Worm (Caenorhabditis elegans) whole organism, L4 larva: ENCODE measurements around the gene Y57A10A.31.
A peak's percentile ranks its signal among the peaks of the same experiment; 100 is the strongest.

Experiments used
- F49E8.2 ChIP-seq: sonication (generic microtip); optimal IDR thresholded peaks from 2 replicates; lab custom pipeline; 2016; ENCODE audit warnings: missing compliant biosample characterization, mild to moderate bottlenecking, missing genetic modification characterization, borderline replicate concordance
- ceh-32 ChIP-seq: sonication (generic microtip); optimal IDR thresholded peaks from 2 replicates; lab custom pipeline; 2016; ENCODE audit warnings: mild to moderate bottlenecking, missing genetic modification characterization, missing compliant biosample characterization; ENCODE audit not compliant: poor library complexity
- fos-1 ChIP-seq: fragments of 150-350 bp; optimal IDR thresholded peaks from 2 replicates; lab custom pipeline; 2014; ENCODE audit warnings: missing biosample characterization, missing genetic modification characterization
- lin-15B ChIP-seq: fragments of 150-350 bp; sonication (generic microtip); optimal IDR thresholded peaks from 3 replicates; lab custom pipeline; 2014; ENCODE audit warnings: missing biosample characterization, missing genetic modification characterization
- lin-39 ChIP-seq: fragments of 150-350 bp; optimal IDR thresholded peaks from 2 replicates; lab custom pipeline; 2014; ENCODE audit warnings: missing biosample characterization, missing genetic modification reagents, missing genetic modification characterization
- nhr-25 ChIP-seq: sonication (generic microtip); optimal IDR thresholded peaks from 2 replicates; lab custom pipeline; 2017; ENCODE audit warnings: missing genetic modification characterization, mild to moderate bottlenecking, missing compliant biosample characterization, antibody characterized with exemption, moderate library complexity, borderline replicate concordance; ENCODE audit not compliant: insufficient read depth
- pha-4 ChIP-seq, 2 experiments: fragments of 150-350 bp in 1 of 2; fragments of 200-800 bp in 1 of 2; sonication (Bioruptor generic) in 1 of 2; IDR thresholded peaks in 1 of 2; optimal IDR thresholded peaks in 1 of 2; 2 replicates each; pipeline versions ENCODE4 v1.3.6 to Lab custom; 2014 to 2022; ENCODE audit warnings: missing genetic modification characterization in 2 of 2, missing genetic modification reagents in 2 of 2, missing biosample characterization in 1 of 2, missing compliant biosample characterization in 1 of 2
- pqm-1 ChIP-seq: sonication (generic microtip); optimal IDR thresholded peaks from 2 replicates; lab custom pipeline; 2017; ENCODE audit warnings: missing biosample characterization, missing genetic modification characterization
- unc-62 ChIP-seq, 3 experiments: fragments of 150-350 bp in 1 of 3; sonication (generic microtip); optimal IDR thresholded peaks in 2 of 3; peaks in 1 of 3; 1 replicate in 1 of 3; 2 replicates in 2 of 3; lab custom pipeline; 2014 to 2017; ENCODE audit warnings: missing biosample characterization in 3 of 3, missing genetic modification characterization in 3 of 3, missing genetic modification reagents in 3 of 3, missing genotype in 1 of 3
- zip-2 ChIP-seq: fragments of 150-350 bp; optimal IDR thresholded peaks from 2 replicates; lab custom pipeline; 2014; ENCODE audit warnings: missing biosample characterization, missing genetic modification characterization

- TF ChIP-seq unc-62 (GFP tag; optimal IDR thresholded peaks at IDR 0.05 in 1 of 2; lab: Kevin White, UChicago) (peak in 1 of 2 experiments; percentile 80), unc-62 (tag; optimal IDR thresholded peaks at IDR 0.05; lab: Kevin White, UChicago) (no peak), ceh-32 (tag; lab: Kevin White, UChicago) (no peak), zip-2 (tag; lab: Kevin White, UChicago) (no peak), fos-1 (no peak), pqm-1 (tag; lab: Kevin White, UChicago) (no peak), F49E8.2 (tag; lab: Kevin White, UChicago) (no peak), nhr-25 (tag; lab: Kevin White, UChicago) (no peak), lin-15B (no peak), pha-4 (GFP tag; IDR thresholded peaks at IDR 0.05; lab: Robert Waterston, UW) (no peak), pha-4 (tag; optimal IDR thresholded peaks at IDR 0.05; lab: Kevin White, UChicago) (no peak), lin-39 (no peak)
Measured at ce11 chrII:12346289-12346989, 57.3 kb downstream of the Y57A10A.31 start.
